Fruit fly (Drosophila melanogaster) whole organism, embryonic: Measurements from ENCODE around the gene rasp.

Source experiments
- Abd-B ChIP-seq: fragments of 200-800 bp; sonication (Bioruptor generic); optimal IDR thresholded peaks from 2 replicates; lab custom pipeline; 2018; ENCODE audit warnings: missing biosample characterization, mild to moderate bottlenecking, missing genetic modification characterization, moderate library complexity
- Adf1 ChIP-seq: fragments of 200-800 bp; sonication (Bioruptor generic); IDR thresholded peaks from 2 replicates; pipeline ENCODE4 v1.3.6; 2022; ENCODE audit warnings: missing biosample characterization, missing genetic modification characterization
- Atf3 ChIP-seq: fragments of 200-800 bp; sonication (Bioruptor generic); optimal IDR thresholded peaks from 3 replicates; lab custom pipeline; 2016; ENCODE audit warnings: missing biosample characterization, missing genetic modification characterization
- Atf6 ChIP-seq: fragments of 200-800 bp; sonication (Bioruptor generic); IDR thresholded peaks from 2 replicates; pipeline ENCODE4 v1.3.6; 2022; ENCODE audit warnings: missing biosample characterization, missing genetic modification characterization
- B-H1 ChIP-seq: fragments of 200-800 bp; sonication (Bioruptor generic); IDR thresholded peaks from 3 replicates; pipeline ENCODE4 v1.3.6; 2022; ENCODE audit warnings: missing biosample characterization, missing genetic modification characterization
- Bgb ChIP-seq: fragments of 200-800 bp; sonication (Bioruptor generic); IDR thresholded peaks from 2 replicates; pipeline ENCODE4 v1.3.6; 2022; ENCODE audit warnings: missing biosample characterization, missing genetic modification characterization; ENCODE audit not compliant: partially characterized antibody
- CG10654 ChIP-seq: fragments of 200-800 bp; sonication (Bioruptor generic); optimal IDR thresholded peaks from 2 replicates; lab custom pipeline; 2016; ENCODE audit warnings: missing biosample characterization, missing genetic modification characterization
- CG11085 ChIP-seq: fragments of 200-800 bp; sonication (Bioruptor generic); IDR thresholded peaks from 2 replicates; pipeline ENCODE4 v1.3.6; 2022; ENCODE audit warnings: missing biosample characterization, missing genetic modification characterization
- CG11398 ChIP-seq: fragments of 200-800 bp; sonication (Bioruptor generic); optimal IDR thresholded peaks from 2 replicates; lab custom pipeline; 2016; ENCODE audit warnings: missing biosample characterization, missing genetic modification characterization
- CG11456 ChIP-seq: fragments of 200-800 bp; sonication (Bioruptor generic); IDR thresholded peaks from 3 replicates; pipeline ENCODE4 v1.3.6; 2022; ENCODE audit warnings: missing biosample characterization, missing genetic modification characterization
- CG12155 ChIP-seq: fragments of 200-800 bp; sonication (Bioruptor generic); optimal IDR thresholded peaks from 3 replicates; lab custom pipeline; 2016; ENCODE audit warnings: missing biosample characterization, missing genetic modification characterization
- CG1233 ChIP-seq: fragments of 200-800 bp; sonication (Bioruptor generic); optimal IDR thresholded peaks from 4 replicates; lab custom pipeline; 2018; ENCODE audit warnings: missing biosample characterization, mild to moderate bottlenecking, missing genetic modification characterization
- CG13894 ChIP-seq: fragments of 200-800 bp; sonication (Bioruptor generic); optimal IDR thresholded peaks from 3 replicates; lab custom pipeline; 2018; ENCODE audit warnings: missing biosample characterization, mild to moderate bottlenecking, missing genetic modification characterization, moderate library complexity
- CG1603 ChIP-seq: fragments of 200-800 bp; sonication (Bioruptor generic); optimal IDR thresholded peaks from 2 replicates; lab custom pipeline; 2019; ENCODE audit warnings: missing biosample characterization, mild to moderate bottlenecking, missing genetic modification characterization, moderate library complexity
- CG16863 ChIP-seq: fragments of 200-800 bp; sonication (Bioruptor generic); optimal IDR thresholded peaks from 3 replicates; lab custom pipeline; 2016; ENCODE audit warnings: missing biosample characterization, missing genetic modification characterization
- CG18476 ChIP-seq: fragments of 200-800 bp; sonication (Bioruptor generic); optimal IDR thresholded peaks from 2 replicates; lab custom pipeline; 2016; ENCODE audit warnings: missing biosample characterization, mild to moderate bottlenecking, missing genetic modification characterization
- CG2202 ChIP-seq: fragments of 200-800 bp; sonication (Bioruptor generic); optimal IDR thresholded peaks from 2 replicates; lab custom pipeline; 2018; ENCODE audit warnings: missing biosample characterization, mild to moderate bottlenecking, missing genetic modification characterization
- CG3281 ChIP-seq: fragments of 200-800 bp; sonication (Bioruptor generic); optimal IDR thresholded peaks from 3 replicates; lab custom pipeline; 2017; ENCODE audit warnings: missing biosample characterization, mild to moderate bottlenecking, missing genetic modification characterization
- CG3838 ChIP-seq: fragments of 200-800 bp; sonication (Bioruptor generic); optimal IDR thresholded peaks from 3 replicates; lab custom pipeline; 2016; ENCODE audit warnings: missing biosample characterization, missing genetic modification characterization
- CG4282 ChIP-seq: fragments of 200-800 bp; sonication (Bioruptor generic); optimal IDR thresholded peaks from 2 replicates; lab custom pipeline; 2016; ENCODE audit warnings: missing biosample characterization, missing genetic modification characterization
- CG4424 ChIP-seq: fragments of 200-800 bp; sonication (Bioruptor generic); optimal IDR thresholded peaks from 3 replicates; lab custom pipeline; 2016; ENCODE audit warnings: missing biosample characterization, missing genetic modification characterization
- CG4820 ChIP-seq: fragments of 200-800 bp; sonication (Bioruptor generic); optimal IDR thresholded peaks from 3 replicates; lab custom pipeline; 2016; ENCODE audit warnings: missing biosample characterization, missing genetic modification characterization
- CG5180 ChIP-seq: fragments of 200-800 bp; sonication (Bioruptor generic); optimal IDR thresholded peaks from 3 replicates; lab custom pipeline; 2017; ENCODE audit warnings: missing biosample characterization, missing genetic modification characterization, mild to moderate bottlenecking, moderate library complexity, missing genetic modification reagents
- CG7745 ChIP-seq: fragments of 200-800 bp; sonication (Bioruptor generic); optimal IDR thresholded peaks from 2 replicates; lab custom pipeline; 2018; ENCODE audit warnings: missing biosample characterization, mild to moderate bottlenecking, missing genetic modification characterization, moderate library complexity
- CG8924 ChIP-seq: fragments of 200-800 bp; optimal IDR thresholded peaks from 3 replicates; lab custom pipeline; 2019; ENCODE audit warnings: missing biosample characterization, mild to moderate bottlenecking, missing genetic modification characterization, moderate library complexity
- Chrac-16 ChIP-seq: fragments of 200-800 bp; sonication (Bioruptor generic); optimal IDR thresholded peaks from 3 replicates; lab custom pipeline; 2016; ENCODE audit warnings: missing biosample characterization, missing genetic modification characterization
- CrebB ChIP-seq: fragments of 200-800 bp; sonication (Bioruptor generic); optimal IDR thresholded peaks from 3 replicates; lab custom pipeline; 2018; ENCODE audit warnings: missing biosample characterization, mild to moderate bottlenecking, missing genetic modification characterization
- Ets97D ChIP-seq: fragments of 200-800 bp; sonication (Bioruptor generic); optimal IDR thresholded peaks from 3 replicates; lab custom pipeline; 2016; ENCODE audit warnings: missing biosample characterization, missing genetic modification characterization
- Fer1 ChIP-seq: fragments of 200-800 bp; sonication (Bioruptor generic); optimal IDR thresholded peaks from 2 replicates; lab custom pipeline; 2017; ENCODE audit warnings: missing biosample characterization, mild to moderate bottlenecking, missing genetic modification characterization
- Hand ChIP-seq: fragments of 200-800 bp; sonication (Bioruptor generic); optimal IDR thresholded peaks from 2 replicates; lab custom pipeline; 2017; ENCODE audit warnings: mild to moderate bottlenecking, missing biosample characterization, missing genetic modification reagents, missing genetic modification characterization
- Lim3 ChIP-seq: fragments of 200-800 bp; sonication (Bioruptor generic); IDR thresholded peaks from 2 replicates; pipeline ENCODE4 v1.3.6; 2022; ENCODE audit warnings: missing biosample characterization, missing genetic modification characterization
- MBD-R2 ChIP-seq: fragments of 200-800 bp; sonication (Bioruptor generic); IDR thresholded peaks from 2 replicates; pipeline ENCODE4 v1.3.6; 2022; ENCODE audit warnings: missing biosample characterization, missing genetic modification characterization
- Mad ChIP-seq: fragments of 200-800 bp; sonication (Bioruptor generic); optimal IDR thresholded peaks from 2 replicates; lab custom pipeline; 2016; ENCODE audit warnings: missing biosample characterization, missing genetic modification characterization
- Meics ChIP-seq: fragments of 200-800 bp; sonication (Bioruptor generic); optimal IDR thresholded peaks from 2 replicates; lab custom pipeline; 2017; ENCODE audit warnings: missing biosample characterization, mild to moderate bottlenecking, missing genetic modification characterization
- NC2α ChIP-seq: fragments of 200-800 bp; sonication (Bioruptor generic); optimal IDR thresholded peaks from 2 replicates; lab custom pipeline; 2016; ENCODE audit warnings: missing biosample characterization, missing genetic modification characterization
- NfI ChIP-seq: fragments of 200-800 bp; sonication (Bioruptor generic); optimal IDR thresholded peaks from 3 replicates; lab custom pipeline; 2018; ENCODE audit warnings: missing biosample characterization, mild to moderate bottlenecking, missing genetic modification characterization, moderate library complexity
- Usf ChIP-seq: fragments of 200-800 bp; sonication (Bioruptor generic); optimal IDR thresholded peaks from 2 replicates; lab custom pipeline; 2017; ENCODE audit warnings: missing genotype, missing biosample characterization, missing genetic modification characterization
- Xbp1 ChIP-seq: fragments of 200-800 bp; sonication (Bioruptor generic); optimal IDR thresholded peaks from 3 replicates; lab custom pipeline; 2016; ENCODE audit warnings: missing biosample characterization, mild to moderate bottlenecking, missing genetic modification characterization
- ac ChIP-seq: fragments of 200-800 bp; sonication (Bioruptor generic); optimal IDR thresholded peaks from 3 replicates; lab custom pipeline; 2017; ENCODE audit warnings: missing biosample characterization, mild to moderate bottlenecking, missing genetic modification characterization
- al ChIP-seq: fragments of 200-800 bp; sonication (Bioruptor generic); IDR thresholded peaks from 2 replicates; pipeline ENCODE4 v1.3.6; 2022; ENCODE audit warnings: missing biosample characterization, missing genetic modification characterization
- chn ChIP-seq: fragments of 200-800 bp; sonication (Bioruptor generic); optimal IDR thresholded peaks from 2 replicates; lab custom pipeline; 2016; ENCODE audit warnings: missing biosample characterization, missing genetic modification characterization
- dm ChIP-seq: fragments of 200-800 bp; sonication (Bioruptor generic); optimal IDR thresholded peaks from 3 replicates; lab custom pipeline; 2016; ENCODE audit warnings: missing biosample characterization, missing genetic modification characterization
- eyg ChIP-seq: fragments of 200-800 bp; sonication (Bioruptor generic); optimal IDR thresholded peaks from 3 replicates; lab custom pipeline; 2016; ENCODE audit warnings: missing biosample characterization, missing genetic modification characterization
- nerfin-1 ChIP-seq: fragments of 200-800 bp; sonication (Bioruptor generic); optimal IDR thresholded peaks from 3 replicates; lab custom pipeline; 2019; ENCODE audit warnings: missing biosample characterization, mild to moderate bottlenecking, missing genetic modification characterization, moderate library complexity
- nerfin-2 ChIP-seq: fragments of 200-800 bp; sonication (Bioruptor generic); IDR thresholded peaks from 2 replicates; pipeline ENCODE4 v1.3.6; 2022; ENCODE audit warnings: missing biosample characterization, missing genetic modification characterization; ENCODE audit not compliant: partially characterized antibody
- pum ChIP-seq: fragments of 200-800 bp; sonication (Bioruptor generic); optimal IDR thresholded peaks from 2 replicates; lab custom pipeline; 2016; ENCODE audit warnings: missing biosample characterization, missing genetic modification characterization
- pzg ChIP-seq: fragments of 200-800 bp; sonication (Bioruptor generic); optimal IDR thresholded peaks from 3 replicates; lab custom pipeline; 2018; ENCODE audit warnings: missing biosample characterization, mild to moderate bottlenecking, missing genetic modification characterization, moderate library complexity
- salm ChIP-seq: fragments of 200-800 bp; sonication (Bioruptor generic); optimal IDR thresholded peaks from 2 replicates; lab custom pipeline; 2018; ENCODE audit warnings: missing biosample characterization, mild to moderate bottlenecking, missing genetic modification characterization
- slbo ChIP-seq: fragments of 200-800 bp; sonication (Bioruptor generic); IDR thresholded peaks from 2 replicates; pipeline ENCODE4 v1.3.6; 2022; ENCODE audit warnings: missing biosample characterization, missing genetic modification characterization
- tap ChIP-seq: fragments of 200-800 bp; optimal IDR thresholded peaks from 3 replicates; lab custom pipeline; 2019; ENCODE audit warnings: missing biosample characterization, mild to moderate bottlenecking, missing genetic modification characterization, moderate library complexity
- unc-4 ChIP-seq: fragments of 200-800 bp; sonication (Bioruptor generic); IDR thresholded peaks from 2 replicates; pipeline ENCODE4 v1.3.6; 2022; ENCODE audit warnings: missing biosample characterization, missing genetic modification characterization; ENCODE audit not compliant: partially characterized antibody

Gene rasp

dm6 chr3L:3194059-3194458 is 32.1 kb downstream of the rasp start (continued):
- peak; percentile 55 for TF ChIP-seq Lim3 (GFP tag; lab: Robert Waterston, UW)
- peak; percentile 91 for TF ChIP-seq CG11456 (GFP tag; lab: Robert Waterston, UW)
- peak; percentile 93 for TF ChIP-seq Atf6 (GFP tag; lab: Robert Waterston, UW)
- no peak for TF ChIP-seq unc-4 (GFP tag; lab: Robert Waterston, UW)
- TF ChIP-seq Bgb = no peak
- TF ChIP-seq B-H1 (GFP tag; lab: Robert Waterston, UW) = peak; percentile 93
- TF ChIP-seq eyg = no peak
- peak; percentile 93 for TF ChIP-seq Xbp1 (GFP tag; lab: Kevin White, UChicago)
- TF ChIP-seq salm = peak; percentile 90
- TF ChIP-seq slbo = peak; percentile 94
- no peak for TF ChIP-seq dm (GFP tag; lab: Kevin White, UChicago)
- TF ChIP-seq CG1233 (GFP tag; lab: Kevin White, UChicago) = peak; percentile 88
- TF ChIP-seq NC2α (GFP tag; lab: Kevin White, UChicago) = no peak
- peak; percentile 87 for TF ChIP-seq CG2202
- TF ChIP-seq MBD-R2 = peak; percentile 76
- peak; percentile 87 for TF ChIP-seq CG10654 (GFP tag; lab: Kevin White, UChicago)
- TF ChIP-seq CG13894 = peak; percentile 89
- peak; percentile 39 for TF ChIP-seq Usf (GFP tag; lab: Kevin White, UChicago)
- peak; percentile 90 for TF ChIP-seq Hand (GFP tag; lab: Kevin White, UChicago)
- TF ChIP-seq chn (GFP tag; lab: Kevin White, UChicago) = peak; percentile 76
- TF ChIP-seq CG16863 = peak; percentile 66
- peak; percentile 81 for TF ChIP-seq CG11085 (GFP tag; lab: Robert Waterston, UW)
- peak; percentile 88 for TF ChIP-seq CG1603 (tag; lab: Kevin White, UChicago)
- peak; percentile 79 for TF ChIP-seq CrebB (tag; lab: Kevin White, UChicago)
- TF ChIP-seq CG4820 (GFP tag; lab: Kevin White, UChicago) = peak; percentile 87
- TF ChIP-seq CG3838 (GFP tag; lab: Kevin White, UChicago) = peak; percentile 56
- peak; percentile 89 for TF ChIP-seq ac
- peak; percentile 92 for TF ChIP-seq tap (tag; lab: Kevin White, UChicago)
- TF ChIP-seq nerfin-2 (GFP tag; lab: Robert Waterston, UW) = no peak
- peak; percentile 82 for TF ChIP-seq nerfin-1 (tag; lab: Kevin White, UChicago)
- TF ChIP-seq CG8924 (tag; lab: Kevin White, UChicago) = peak; percentile 95
- TF ChIP-seq CG3281 (GFP tag; lab: Kevin White, UChicago) = peak; percentile 93
- TF ChIP-seq CG18476 (GFP tag; lab: Kevin White, UChicago) = peak; percentile 86
- peak; percentile 80 for TF ChIP-seq al (GFP tag; lab: Robert Waterston, UW)
- TF ChIP-seq CG11398 = peak; percentile 13
- peak; percentile 12 for TF ChIP-seq pzg (GFP tag; lab: Kevin White, UChicago)
- peak; percentile 56 for TF ChIP-seq CG7745 (tag; lab: Kevin White, UChicago)
- peak; percentile 70 for TF ChIP-seq Adf1 (GFP tag; lab: Robert Waterston, UW)
- peak; percentile 84 for TF ChIP-seq CG12155 (GFP tag; lab: Kevin White, UChicago)
- TF ChIP-seq CG4424 (GFP tag; lab: Kevin White, UChicago) = peak; percentile 88
- no peak for TF ChIP-seq CG4282 (GFP tag; lab: Kevin White, UChicago)
- TF ChIP-seq Chrac-16 (GFP tag; lab: Kevin White, UChicago) = peak; percentile 87
- TF ChIP-seq Meics = peak; percentile 94
- TF ChIP-seq Fer1 (GFP tag; lab: Kevin White, UChicago) = peak; percentile 94
- TF ChIP-seq CG5180 (GFP tag; lab: Kevin White, UChicago) = peak; percentile 80
- TF ChIP-seq Mad (GFP tag; lab: Kevin White, UChicago) = peak; percentile 81
- peak; percentile 88 for TF ChIP-seq Abd-B (GFP tag; lab: Kevin White, UChicago)
- TF ChIP-seq pum (GFP tag; lab: Kevin White, UChicago) = peak; percentile 46
- TF ChIP-seq NfI (GFP tag; lab: Kevin White, UChicago) = peak; percentile 93
- TF ChIP-seq Ets97D = peak; percentile 53
- peak; percentile 4 for TF ChIP-seq Atf3 (GFP tag; lab: Kevin White, UChicago)
